Worm (Caenorhabditis elegans) whole organism, L3 larva: ENCODE results near the gene F58D12.3.

Experiments used
- aly-2 ChIP-seq: fragments of 150-350 bp; optimal IDR thresholded peaks from 2 replicates; lab custom pipeline; 2014; ENCODE audit warnings: missing biosample characterization, missing genetic modification characterization
- ama-1 ChIP-seq: fragments of 150-350 bp; optimal IDR thresholded peaks from 2 replicates; lab custom pipeline; 2018
- fkh-10 ChIP-seq: sonication (generic microtip); optimal IDR thresholded peaks from 2 replicates; lab custom pipeline; 2017; ENCODE audit warnings: missing biosample characterization, missing genetic modification reagents, missing genetic modification characterization
- lin-15B ChIP-seq: fragments of 150-350 bp; optimal IDR thresholded peaks from 2 replicates; lab custom pipeline; 2014; ENCODE audit warnings: missing biosample characterization, missing genetic modification characterization
- lin-39 ChIP-seq: fragments of 150-350 bp; optimal IDR thresholded peaks from 2 replicates; lab custom pipeline; 2018; ENCODE audit warnings: missing biosample characterization, missing genetic modification reagents, missing genetic modification characterization
- nfya-1 ChIP-seq: sonication (generic microtip); optimal IDR thresholded peaks from 2 replicates; lab custom pipeline; 2017; ENCODE audit warnings: missing genetic modification characterization, mild to moderate bottlenecking, missing compliant biosample characterization, antibody characterized with exemption, moderate library complexity; ENCODE audit not compliant: insufficient read depth
- nhr-12 ChIP-seq: fragments of 150-350 bp; optimal IDR thresholded peaks from 2 replicates; lab custom pipeline; 2014; ENCODE audit warnings: missing biosample characterization, missing genetic modification characterization
- nhr-25 ChIP-seq: sonication (generic microtip); optimal IDR thresholded peaks from 2 replicates; lab custom pipeline; 2017; ENCODE audit warnings: missing biosample characterization, missing genetic modification characterization
- nhr-76 ChIP-seq: fragments of 150-350 bp; sonication (generic microtip); optimal IDR thresholded peaks from 5 replicates; lab custom pipeline; 2014; ENCODE audit warnings: missing biosample characterization, missing genetic modification characterization
- nhr-77 ChIP-seq: fragments of 150-350 bp; optimal IDR thresholded peaks from 2 replicates; lab custom pipeline; 2014; ENCODE audit warnings: missing biosample characterization, missing genetic modification characterization
- pqm-1 ChIP-seq: fragments of 150-350 bp; optimal IDR thresholded peaks from 2 replicates; lab custom pipeline; 2017; ENCODE audit warnings: missing biosample characterization, missing genetic modification characterization, inconsistent platforms
- snpc-4 ChIP-seq: fragments of 150-350 bp; optimal IDR thresholded peaks from 2 replicates; lab custom pipeline; 2014; ENCODE audit warnings: missing biosample characterization, missing genetic modification characterization
- unc-39 ChIP-seq: sonication (generic microtip); optimal IDR thresholded peaks from 4 replicates; lab custom pipeline; 2017; ENCODE audit warnings: missing biosample characterization, missing genetic modification characterization

DNA sequence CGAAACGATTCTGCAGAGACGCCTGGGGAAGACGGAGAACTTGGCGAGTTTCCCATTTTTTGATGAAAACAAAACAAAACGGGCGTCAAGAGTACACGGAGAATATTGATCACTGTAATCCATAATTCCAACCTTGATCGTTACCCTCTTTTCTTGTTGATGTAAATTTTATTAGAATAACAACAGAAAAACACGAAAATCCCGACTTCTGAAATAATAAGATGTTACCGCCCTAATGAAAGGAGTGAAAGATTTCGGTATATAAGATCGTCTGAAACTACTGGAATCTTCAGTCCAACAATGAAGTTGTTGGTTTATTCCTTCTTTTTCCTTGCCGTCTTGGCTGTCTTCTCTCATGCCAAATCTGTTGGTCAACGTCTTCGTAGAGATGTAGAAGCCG is 46.3 kb downstream of the F58D12.3 start, which contains the start of gene D1086.9:
- TF ChIP-seq nhr-25 (tag; lab: Kevin White, UChicago) (no peak), ama-1 (no peak), nhr-76 (tag; lab: Kevin White, UChicago) (no peak), nfya-1 (tag; lab: Kevin White, UChicago) (no peak), nhr-12 (no peak), unc-39 (tag; lab: Kevin White, UChicago) (no peak), pqm-1 (tag; lab: Kevin White, UChicago) (no peak), lin-15B (tag; lab: Kevin White, UChicago) (no peak), fkh-10 (no peak), snpc-4 (tag; lab: Kevin White, UChicago) (no peak), lin-39 (tag; lab: Kevin White, UChicago) (no peak), nhr-77 (tag; lab: Kevin White, UChicago) (no peak), aly-2 (no peak)
